Fruit fly (Drosophila melanogaster) whole organism, prepupa: ENCODE results near the gene CG9674.

Experiments used
- CG10669 ChIP-seq: fragments of 200-800 bp; sonication (Bioruptor generic); optimal IDR thresholded peaks from 3 replicates; lab custom pipeline; 2018; ENCODE audit warnings: missing biosample characterization, mild to moderate bottlenecking, missing genetic modification characterization, moderate library complexity
- CG11294 ChIP-seq: fragments of 200-800 bp; sonication (Bioruptor generic); IDR thresholded peaks from 2 replicates; pipeline ENCODE4 v1.3.6; 2022; ENCODE audit warnings: missing biosample characterization, missing genetic modification characterization
- CG11762 ChIP-seq: fragments of 200-800 bp; sonication (Bioruptor generic); optimal IDR thresholded peaks from 3 replicates; lab custom pipeline; 2016; ENCODE audit warnings: missing biosample characterization, missing genetic modification characterization; ENCODE audit not compliant: insufficient read depth
- CG11902 ChIP-seq: fragments of 200-800 bp; sonication (Bioruptor generic); optimal IDR thresholded peaks from 3 replicates; lab custom pipeline; 2016; ENCODE audit warnings: missing biosample characterization, missing genetic modification characterization
- CG3032 ChIP-seq: fragments of 200-800 bp; optimal IDR thresholded peaks from 2 replicates; lab custom pipeline; 2019; ENCODE audit warnings: missing biosample characterization, mild to moderate bottlenecking, missing genetic modification characterization, moderate library complexity
- CG31627 ChIP-seq: fragments of 200-800 bp; sonication (Bioruptor generic); optimal IDR thresholded peaks from 3 replicates; lab custom pipeline; 2016; ENCODE audit warnings: missing biosample characterization, missing genetic modification characterization
- CG32006 ChIP-seq: fragments of 200-800 bp; sonication (Bioruptor generic); optimal IDR thresholded peaks from 3 replicates; lab custom pipeline; 2017; ENCODE audit warnings: missing biosample characterization, mild to moderate bottlenecking, missing genetic modification characterization
- CG34406 ChIP-seq: fragments of 200-800 bp; sonication (Bioruptor generic); optimal IDR thresholded peaks from 3 replicates; lab custom pipeline; 2016; ENCODE audit warnings: missing biosample characterization, missing genetic modification characterization
- CG4318 ChIP-seq: fragments of 200-800 bp; sonication (Bioruptor generic); optimal IDR thresholded peaks from 3 replicates; lab custom pipeline; 2017; ENCODE audit warnings: missing biosample characterization, mild to moderate bottlenecking, missing genetic modification characterization
- CG6276 ChIP-seq: fragments of 200-800 bp; sonication (Bioruptor generic); optimal IDR thresholded peaks from 2 replicates; lab custom pipeline; 2017; ENCODE audit warnings: missing biosample characterization, mild to moderate bottlenecking, missing genetic modification characterization
- CG6808 ChIP-seq: fragments of 200-800 bp; sonication (Bioruptor generic); optimal IDR thresholded peaks from 3 replicates; lab custom pipeline; 2017; ENCODE audit warnings: missing biosample characterization, missing genetic modification characterization, mild to moderate bottlenecking, moderate library complexity, missing genetic modification reagents
- CG6854 ChIP-seq: fragments of 200-800 bp; sonication (Bioruptor generic); optimal IDR thresholded peaks from 2 replicates; lab custom pipeline; 2017; ENCODE audit warnings: missing biosample characterization, mild to moderate bottlenecking, missing genetic modification characterization
- CG7368 ChIP-seq: fragments of 200-800 bp; sonication (Bioruptor generic); optimal IDR thresholded peaks from 3 replicates; lab custom pipeline; 2016; ENCODE audit warnings: missing biosample characterization, missing genetic modification characterization
- CG8119 ChIP-seq: fragments of 200-800 bp; sonication (Bioruptor generic); IDR thresholded peaks from 3 replicates; pipeline ENCODE4 v1.3.6; 2022; ENCODE audit warnings: missing biosample characterization, missing genetic modification characterization
- CG8319 ChIP-seq: fragments of 200-800 bp; sonication (Bioruptor generic); optimal IDR thresholded peaks from 3 replicates; lab custom pipeline; 2016; ENCODE audit warnings: missing biosample characterization, missing genetic modification characterization
- CG8632 ChIP-seq: fragments of 200-800 bp; sonication (Bioruptor generic); optimal IDR thresholded peaks from 3 replicates; lab custom pipeline; 2016; ENCODE audit warnings: missing biosample characterization, missing genetic modification characterization
- CG9139 ChIP-seq: fragments of 200-800 bp; sonication (Bioruptor generic); optimal IDR thresholded peaks from 3 replicates; lab custom pipeline; 2017; ENCODE audit warnings: missing biosample characterization, mild to moderate bottlenecking, missing genetic modification characterization
- Eip78C ChIP-seq: fragments of 200-800 bp; sonication (Bioruptor generic); peaks from one replicate; lab custom pipeline; 2016; ENCODE audit warnings: missing biosample characterization, missing genetic modification characterization
- Eip93F ChIP-seq: fragments of 200-800 bp; sonication (Bioruptor generic); optimal IDR thresholded peaks from 2 replicates; lab custom pipeline; 2016; ENCODE audit warnings: missing biosample characterization, mild to moderate bottlenecking, missing genetic modification characterization
- Ets96B ChIP-seq: fragments of 200-800 bp; optimal IDR thresholded peaks from 2 replicates; lab custom pipeline; 2019; ENCODE audit warnings: missing biosample characterization, mild to moderate bottlenecking, missing genetic modification characterization, moderate library complexity
- Gug ChIP-seq: fragments of 200-800 bp; sonication (Bioruptor generic); IDR thresholded peaks from 2 replicates; pipeline ENCODE4 v1.3.6; 2022; ENCODE audit warnings: missing biosample characterization, missing genetic modification characterization
- Hr39 ChIP-seq: fragments of 200-800 bp; sonication (Bioruptor generic); optimal IDR thresholded peaks from 2 replicates; lab custom pipeline; 2016; ENCODE audit warnings: missing biosample characterization, missing genetic modification characterization
- Hr4 ChIP-seq: fragments of 200-800 bp; sonication (Bioruptor generic); optimal IDR thresholded peaks from 3 replicates; lab custom pipeline; 2016; ENCODE audit warnings: missing biosample characterization, missing genetic modification characterization
- OdsH ChIP-seq: fragments of 200-800 bp; sonication (Bioruptor generic); optimal IDR thresholded peaks from 3 replicates; lab custom pipeline; 2016; ENCODE audit warnings: missing biosample characterization, missing genetic modification characterization
- Smox ChIP-seq: fragments of 200-800 bp; sonication (Bioruptor generic); optimal IDR thresholded peaks from 3 replicates; lab custom pipeline; 2016; ENCODE audit warnings: missing biosample characterization, missing genetic modification characterization
- Sox102F ChIP-seq: fragments of 200-800 bp; sonication (Bioruptor generic); optimal IDR thresholded peaks from 2 replicates; lab custom pipeline; 2016; ENCODE audit warnings: missing biosample characterization, mild to moderate bottlenecking, missing genetic modification characterization
- Sox14 ChIP-seq: fragments of 200-800 bp; sonication (Bioruptor generic); optimal IDR thresholded peaks from 3 replicates; lab custom pipeline; 2016; ENCODE audit warnings: missing biosample characterization, missing genetic modification characterization
- achi ChIP-seq: fragments of 200-800 bp; sonication (Bioruptor generic); optimal IDR thresholded peaks from 3 replicates; lab custom pipeline; 2016; ENCODE audit warnings: missing biosample characterization, missing genetic modification characterization
- cyc ChIP-seq: fragments of 200-800 bp; sonication (Bioruptor generic); optimal IDR thresholded peaks from 3 replicates; lab custom pipeline; 2016; ENCODE audit warnings: missing biosample characterization, missing genetic modification characterization
- dac ChIP-seq: fragments of 200-800 bp; sonication (Bioruptor generic); optimal IDR thresholded peaks from 2 replicates; lab custom pipeline; 2017; ENCODE audit warnings: missing biosample characterization, mild to moderate bottlenecking, missing genetic modification characterization
- eg ChIP-seq: fragments of 200-800 bp; sonication (Bioruptor generic); IDR thresholded peaks from 3 replicates; pipeline ENCODE4 v1.3.6; 2022; ENCODE audit warnings: missing biosample characterization, missing genetic modification characterization
- esn ChIP-seq: fragments of 200-800 bp; sonication (Bioruptor generic); optimal IDR thresholded peaks from 2 replicates; lab custom pipeline; 2016; ENCODE audit warnings: missing biosample characterization, mild to moderate bottlenecking, missing genetic modification characterization, moderate library complexity
- fkh ChIP-seq: fragments of 200-800 bp; sonication (Bioruptor generic); optimal IDR thresholded peaks from 3 replicates; lab custom pipeline; 2017; ENCODE audit warnings: missing biosample characterization, mild to moderate bottlenecking, missing genetic modification characterization, moderate library complexity
- net ChIP-seq: fragments of 200-800 bp; sonication (Bioruptor generic); optimal IDR thresholded peaks from 3 replicates; lab custom pipeline; 2016; ENCODE audit warnings: missing biosample characterization, missing genetic modification characterization
- pdm3 ChIP-seq: fragments of 200-800 bp; sonication (Bioruptor generic); optimal IDR thresholded peaks from 3 replicates; lab custom pipeline; 2016; ENCODE audit warnings: missing biosample characterization, missing genetic modification characterization
- ss ChIP-seq, 2 experiments: fragments of 200-800 bp; sonication (Bioruptor generic); optimal IDR thresholded peaks; 2 replicates in 1 of 2; 3 replicates in 1 of 2; lab custom pipeline; 2017 to 2018; ENCODE audit warnings: mild to moderate bottlenecking in 2 of 2, missing biosample characterization in 2 of 2, missing genetic modification characterization in 2 of 2, moderate library complexity in 1 of 2
- svp ChIP-seq: fragments of 200-800 bp; sonication (Bioruptor generic); peaks from one replicate; lab custom pipeline; 2016; ENCODE audit warnings: missing biosample characterization, missing genetic modification characterization
- topi ChIP-seq: fragments of 200-800 bp; sonication (Bioruptor generic); optimal IDR thresholded peaks from 3 replicates; lab custom pipeline; 2016; ENCODE audit warnings: missing biosample characterization, missing genetic modification characterization

CG9674 gene

dm6 chr3L:16853533-16854386 lies 46.2 kb upstream of the CG9674 start, which contains the start of gene sina:
sina (plus strand) TSS chr3L:16853751.
- TF ChIP-seq CG8119: 0 out of 3 replicates have a peak, but pooled peaks have one; percentile 11
- no peak for TF ChIP-seq CG11902 (GFP tag; lab: Kevin White, UChicago)
- peak; percentile 34 for TF ChIP-seq CG6276 (GFP tag; lab: Kevin White, UChicago)
- TF ChIP-seq esn (GFP tag; lab: Kevin White, UChicago): peak; percentile 4
- TF ChIP-seq Eip93F (GFP tag; lab: Kevin White, UChicago): peak; percentile 4
- TF ChIP-seq Hr4 (GFP tag; lab: Kevin White, UChicago): peak; percentile 18
- no peak for TF ChIP-seq CG34406
- TF ChIP-seq cyc: no peak
- TF ChIP-seq CG6808: no peak
- TF ChIP-seq CG32006 (GFP tag; lab: Kevin White, UChicago): peak; percentile 0
- no peak for TF ChIP-seq OdsH (GFP tag; lab: Kevin White, UChicago)
- TF ChIP-seq net: peak; percentile 16
- no peak for TF ChIP-seq pdm3 (GFP tag; lab: Kevin White, UChicago)
- peak; percentile 2 for TF ChIP-seq CG31627 (GFP tag; lab: Kevin White, UChicago)
- no peak for TF ChIP-seq Sox102F (GFP tag; lab: Kevin White, UChicago)
- TF ChIP-seq eg: 0 out of 3 replicates have a peak, but pooled peaks have one; percentile 20
- no peak for TF ChIP-seq CG10669 (GFP tag; lab: Kevin White, UChicago)
- TF ChIP-seq CG3032 (tag; lab: Kevin White, UChicago): peak; percentile 8

- TF ChIP-seq CG6808 (no peak), svp (GFP tag; lab: Kevin White, UChicago) (no peak), CG8319 (no peak), Eip78C (no peak), Smox (GFP tag; lab: Kevin White, UChicago) (no peak), topi (GFP tag; lab: Kevin White, UChicago) (no peak), CG11762 (GFP tag; lab: Kevin White, UChicago) (no peak), Ets96B (tag; lab: Kevin White, UChicago) (no peak), CG8632 (no peak), Gug (GFP tag; lab: Robert Waterston, UW) (no peak), CG31627 (GFP tag; lab: Kevin White, UChicago) (no peak), cyc (no peak), achi (GFP tag; lab: Kevin White, UChicago) (no peak), CG11902 (GFP tag; lab: Kevin White, UChicago) (no peak), CG7368 (no peak)
Measured at dm6 chr3L:16851566-16851965, 44.0 kb upstream of the CG9674 start.

dm6 chr3L:16845607-16846277 lies 38.2 kb upstream of the CG9674 start, which contains the start of gene CG32161:
CG32161 (plus strand) TSS chr3L:16846227.
- TF ChIP-seq Ets96B (tag; lab: Kevin White, UChicago) (no peak), ss (GFP tag; optimal IDR thresholded peaks at IDR 0.05; lab: Kevin White, UChicago) (no peak), CG32006 (GFP tag; lab: Kevin White, UChicago) (no peak), CG6854 (GFP tag; lab: Kevin White, UChicago) (no peak), CG8119 (no peak), Sox14 (GFP tag; lab: Kevin White, UChicago) (no peak), fkh (GFP tag; lab: Kevin White, UChicago) (no peak), CG11294 (no peak), Hr4 (GFP tag; lab: Kevin White, UChicago) (no peak), CG4318 (GFP tag; lab: Kevin White, UChicago) (no peak), CG9139 (no peak), Hr39 (GFP tag; lab: Kevin White, UChicago) (no peak), CG7368 (no peak), net (no peak), dac (no peak), Smox (GFP tag; lab: Kevin White, UChicago) (no peak), CG11762 (GFP tag; lab: Kevin White, UChicago) (no peak)
